Fruit fly (Drosophila melanogaster) whole organism, adult: ENCODE data around the gene CG32081.

Experiments
- CG12768 ChIP-seq: fragments of 200-800 bp; sonication (Bioruptor generic); optimal IDR thresholded peaks from 2 replicates; lab custom pipeline; 2017; ENCODE audit warnings: missing biosample characterization, missing genetic modification characterization, mild to moderate bottlenecking, moderate library complexity, missing genetic modification reagents
- CG14711 ChIP-seq: fragments of 200-800 bp; sonication (Bioruptor generic); optimal IDR thresholded peaks from 2 replicates; lab custom pipeline; 2018; ENCODE audit warnings: missing biosample characterization, mild to moderate bottlenecking, missing genetic modification characterization, moderate library complexity
- Hr96 ChIP-seq: fragments of 200-800 bp; sonication (Bioruptor generic); optimal IDR thresholded peaks from 2 replicates; lab custom pipeline; 2016; ENCODE audit warnings: missing biosample characterization, missing genetic modification characterization
- Mnt ChIP-seq: fragments of 200-800 bp; sonication (Bioruptor generic); optimal IDR thresholded peaks from 2 replicates; lab custom pipeline; 2016; ENCODE audit warnings: missing biosample characterization, mild to moderate bottlenecking, missing genetic modification characterization
- bab1 ChIP-seq: fragments of 200-800 bp; sonication (Bioruptor generic); optimal IDR thresholded peaks from 3 replicates; lab custom pipeline; 2019; ENCODE audit warnings: missing biosample characterization, mild to moderate bottlenecking, missing genetic modification characterization, moderate library complexity
- kay ChIP-seq: fragments of 200-800 bp; sonication (Bioruptor generic); peaks from one replicate; lab custom pipeline; 2016; ENCODE audit warnings: missing biosample characterization, missing genetic modification characterization, borderline replicate concordance
- ovo ChIP-seq: fragments of 200-800 bp; sonication (Bioruptor generic); optimal IDR thresholded peaks from 2 replicates; lab custom pipeline; 2016; ENCODE audit warnings: missing biosample characterization, missing genetic modification characterization
- tj ChIP-seq: fragments of 200-800 bp; sonication (Bioruptor generic); optimal IDR thresholded peaks from 3 replicates; lab custom pipeline; 2017; ENCODE audit warnings: missing biosample characterization, mild to moderate bottlenecking, missing genetic modification characterization, moderate library complexity
- toe ChIP-seq: fragments of 200-800 bp; sonication (Bioruptor generic); optimal IDR thresholded peaks from 2 replicates; lab custom pipeline; 2016; ENCODE audit warnings: missing biosample characterization, missing genetic modification characterization

DNA sequence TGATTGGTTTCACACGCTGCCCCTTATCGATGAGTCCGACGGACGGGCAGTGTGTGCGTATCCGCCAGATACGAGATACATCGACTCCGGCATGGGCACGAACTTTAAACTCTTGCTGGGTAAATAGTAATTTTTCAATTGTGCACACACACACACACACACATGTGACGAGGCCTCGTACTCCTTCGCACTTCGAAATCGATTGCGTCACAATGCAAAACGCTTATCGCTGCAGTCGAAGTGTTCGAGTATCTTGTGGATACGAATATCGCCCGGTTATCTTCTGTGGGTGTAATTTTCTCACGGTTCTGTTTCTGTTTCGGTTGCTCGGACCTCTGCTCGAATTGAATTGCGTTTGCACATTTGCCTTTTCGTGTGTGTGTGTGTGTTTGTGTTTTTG lies 7.7 kb downstream of the CG32081 start:
- TF ChIP-seq tj (GFP tag; lab: Kevin White, UChicago) (no peak), CG14711 (tag; lab: Kevin White, UChicago) (no peak), CG12768 (GFP tag; lab: Kevin White, UChicago) (no peak), bab1 (no peak), kay (GFP tag; lab: Kevin White, UChicago) (no peak), Hr96 (no peak), toe (GFP tag; lab: Kevin White, UChicago) (no peak), Mnt (GFP tag; lab: Kevin White, UChicago) (no peak), ovo (GFP tag; lab: Kevin White, UChicago) (no peak)
